Worm (Caenorhabditis elegans) whole organism, midembryonic: ENCODE measurements around the gene K01G12.22.

Experiments used
- T22C8.4 ChIP-seq: fragments of 200-800 bp; sonication (Bioruptor generic); IDR thresholded peaks from 2 replicates; pipeline ENCODE4 v1.3.6; 2022; ENCODE audit warnings: missing genetic modification characterization, missing compliant biosample characterization
- cog-1 ChIP-seq: sonication (generic microtip); optimal IDR thresholded peaks from 2 replicates; lab custom pipeline; 2016; ENCODE audit warnings: missing genetic modification characterization, missing compliant biosample characterization
- flt-1 ChIP-seq: fragments of 200-800 bp; sonication (Bioruptor generic); IDR thresholded peaks from 2 replicates; pipeline ENCODE4 v1.3.6; 2022; ENCODE audit warnings: missing genetic modification characterization, missing compliant biosample characterization
- klf-2 ChIP-seq: fragments of 200-800 bp; sonication (Bioruptor generic); conservative IDR thresholded peaks from 2 replicates; pipeline ENCODE4 v1.3.6; 2022; ENCODE audit warnings: missing genetic modification reagents, missing genetic modification characterization, missing compliant biosample characterization
- med-1 ChIP-seq: sonication (generic microtip); optimal IDR thresholded peaks from 2 replicates; lab custom pipeline; 2017; ENCODE audit warnings: missing genetic modification characterization, mild to moderate bottlenecking, missing compliant biosample characterization, antibody characterized with exemption, missing genetic modification reagents; ENCODE audit not compliant: insufficient read depth
- ref-1 ChIP-seq: fragments of 200-800 bp; sonication (Bioruptor generic); conservative IDR thresholded peaks from 2 replicates; pipeline ENCODE4 v1.3.6; 2022; ENCODE audit warnings: missing genetic modification reagents, missing genetic modification characterization, missing compliant biosample characterization
- tab-1 ChIP-seq: fragments of 200-800 bp; sonication (Bioruptor generic); IDR thresholded peaks from 2 replicates; pipeline ENCODE4 v1.3.6; 2022; ENCODE audit warnings: missing genetic modification characterization, missing compliant biosample characterization
- ztf-23 ChIP-seq: fragments of 200-800 bp; sonication (Bioruptor generic); IDR thresholded peaks from 2 replicates; pipeline ENCODE4 v1.3.6; 2022; ENCODE audit warnings: missing genetic modification reagents, missing genetic modification characterization, missing compliant biosample characterization
- ztf-29 ChIP-seq: fragments of 200-800 bp; sonication (Bioruptor generic); IDR thresholded peaks from 2 replicates; pipeline ENCODE4 v1.3.6; 2022; ENCODE audit warnings: missing genetic modification reagents, missing genetic modification characterization, missing compliant biosample characterization

K01G12.22 gene

DNA sequence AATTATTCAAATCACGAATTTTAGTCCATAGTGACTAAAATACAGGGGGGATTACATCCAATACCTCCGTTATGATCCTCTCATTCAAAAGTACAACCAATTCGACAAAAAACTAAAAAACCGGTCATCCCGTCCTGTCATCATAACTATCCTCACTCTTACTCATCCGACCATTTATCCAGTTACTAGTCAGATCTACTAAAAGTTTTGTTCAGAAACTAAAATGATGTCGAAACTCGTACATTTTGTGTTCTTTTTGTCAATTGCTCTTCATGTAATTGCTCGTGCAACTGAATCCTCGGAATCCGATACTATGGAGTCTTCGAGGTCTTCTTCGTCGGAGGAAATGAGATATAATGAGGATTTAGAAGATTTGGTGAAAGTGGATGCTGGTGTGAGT, 15.0 kb upstream of the K01G12.22 start, which contains the start of gene R05A10.2:
TSS of gene R05A10.2 (plus strand) at position 214 of the 400 bp plus-strand sequence.
- no peak for TF ChIP-seq ztf-29 (GFP tag; lab: Robert Waterston, UW)
- no peak for TF ChIP-seq flt-1
- TF ChIP-seq T22C8.4, result no peak
- TF ChIP-seq ref-1 (GFP tag; lab: Robert Waterston, UW), result no peak
- no peak for TF ChIP-seq ztf-23 (GFP tag; lab: Robert Waterston, UW)
- no peak for TF ChIP-seq tab-1 (GFP tag; lab: Robert Waterston, UW)
- no peak for TF ChIP-seq klf-2
- TF ChIP-seq med-1, result no peak
- TF ChIP-seq cog-1 (tag; lab: Kevin White, UChicago), result no peak

DNA sequence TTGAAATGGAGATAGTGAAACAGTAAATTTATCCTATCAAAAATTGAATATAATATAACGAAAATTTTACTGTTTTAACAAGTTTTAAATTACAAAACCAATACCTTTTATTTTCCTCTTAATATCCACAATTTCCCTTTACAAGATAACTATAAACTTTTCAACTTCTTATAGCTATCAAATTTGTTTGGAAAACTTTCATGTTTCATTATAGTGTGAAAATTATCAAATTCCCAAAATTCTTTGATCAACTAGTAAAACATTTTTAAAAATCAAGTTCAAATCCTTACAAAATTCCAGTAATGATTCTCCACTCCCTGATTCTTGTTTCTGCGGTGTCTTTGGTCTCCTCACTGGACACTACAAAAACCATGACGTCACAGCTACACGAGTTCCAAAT, 9.9 kb upstream of the K01G12.22 start, which contains the start of gene R05A10.1:
TSS of gene R05A10.1 (plus strand) at position 301 of the 400 bp plus-strand sequence.
- no peak for TF ChIP-seq flt-1
- no peak for TF ChIP-seq ztf-29 (GFP tag; lab: Robert Waterston, UW)
- no peak for TF ChIP-seq cog-1 (tag; lab: Kevin White, UChicago)
- TF ChIP-seq ztf-23 (GFP tag; lab: Robert Waterston, UW), result no peak
- no peak for TF ChIP-seq ref-1 (GFP tag; lab: Robert Waterston, UW)
- TF ChIP-seq med-1, result no peak
- TF ChIP-seq T22C8.4, result no peak
- TF ChIP-seq klf-2, result no peak
- TF ChIP-seq tab-1 (GFP tag; lab: Robert Waterston, UW), result no peak

- no peak for TF ChIP-seq tab-1 (GFP tag; lab: Robert Waterston, UW)
- no peak for TF ChIP-seq med-1
- no peak for TF ChIP-seq ztf-29 (GFP tag; lab: Robert Waterston, UW)
- no peak for TF ChIP-seq ref-1 (GFP tag; lab: Robert Waterston, UW)
- no peak for TF ChIP-seq flt-1
- TF ChIP-seq ztf-23 (GFP tag; lab: Robert Waterston, UW), result no peak
- TF ChIP-seq T22C8.4, result no peak
- TF ChIP-seq cog-1 (tag; lab: Kevin White, UChicago), result no peak
- TF ChIP-seq klf-2, result no peak
Observed at ce11 chrIV:14186264-14186663, 5.8 kb upstream of the K01G12.22 start.

- TF ChIP-seq T22C8.4, result no peak
- TF ChIP-seq flt-1, result no peak
- TF ChIP-seq tab-1 (GFP tag; lab: Robert Waterston, UW), result no peak
- no peak for TF ChIP-seq klf-2
- no peak for TF ChIP-seq med-1
- TF ChIP-seq ztf-23 (GFP tag; lab: Robert Waterston, UW), result no peak
- no peak for TF ChIP-seq ztf-29 (GFP tag; lab: Robert Waterston, UW)
- TF ChIP-seq ref-1 (GFP tag; lab: Robert Waterston, UW), result no peak
- TF ChIP-seq cog-1 (tag; lab: Kevin White, UChicago), result no peak
Observed at ce11 chrIV:14193196-14193595, 1.2 kb downstream of the K01G12.22 start, which contains the start of gene K01G12.3. Gene K01G12.3 (plus strand): TSS chrIV:14193496.

DNA sequence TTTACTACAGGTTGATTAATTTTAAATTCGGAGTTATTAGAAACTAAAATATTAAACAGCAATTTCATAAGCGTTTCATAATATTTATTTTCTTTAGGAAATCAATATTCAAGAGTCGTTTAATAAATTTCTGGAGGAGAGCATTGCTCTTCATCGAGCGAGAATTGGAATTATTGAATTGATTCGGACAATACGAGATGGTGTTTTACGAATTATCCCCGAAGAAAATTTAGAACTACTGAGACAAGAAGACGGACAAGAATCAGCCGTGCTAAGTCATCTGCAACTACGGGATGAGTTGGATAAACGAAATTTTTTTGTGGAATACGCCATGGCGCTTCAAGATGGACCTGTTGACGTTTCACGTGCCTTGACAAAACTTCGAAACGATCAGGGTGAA, 2.3 kb downstream of the K01G12.22 start:
- TF ChIP-seq klf-2, result no peak
- no peak for TF ChIP-seq ref-1 (GFP tag; lab: Robert Waterston, UW)
- no peak for TF ChIP-seq flt-1
- no peak for TF ChIP-seq cog-1 (tag; lab: Kevin White, UChicago)
- no peak for TF ChIP-seq med-1
- TF ChIP-seq ztf-23 (GFP tag; lab: Robert Waterston, UW), result no peak
- no peak for TF ChIP-seq ztf-29 (GFP tag; lab: Robert Waterston, UW)
- TF ChIP-seq T22C8.4, result no peak
- no peak for TF ChIP-seq tab-1 (GFP tag; lab: Robert Waterston, UW)

- TF ChIP-seq ztf-23 (GFP tag; lab: Robert Waterston, UW) (no peak), med-1 (no peak), tab-1 (GFP tag; lab: Robert Waterston, UW) (no peak), ztf-29 (GFP tag; lab: Robert Waterston, UW) (no peak), klf-2 (no peak), ref-1 (GFP tag; lab: Robert Waterston, UW) (no peak), T22C8.4 (no peak), cog-1 (tag; lab: Kevin White, UChicago) (no peak), flt-1 (no peak)
Observed at ce11 chrIV:14196176-14196575, 4.2 kb downstream of the K01G12.22 start, which contains the start of gene F02H6.2. Gene F02H6.2 (plus strand): TSS chrIV:14196476.

ce11 chrIV:14203162-14203561, 11.1 kb downstream of the K01G12.22 start, which contains the start of gene F02H6.3:
Gene F02H6.3 (plus strand): TSS chrIV:14203427.
- TF ChIP-seq ref-1 (GFP tag; lab: Robert Waterston, UW), result no peak
- no peak for TF ChIP-seq flt-1
- TF ChIP-seq med-1, result no peak
- TF ChIP-seq ztf-29 (GFP tag; lab: Robert Waterston, UW), result no peak
- no peak for TF ChIP-seq T22C8.4
- TF ChIP-seq ztf-23 (GFP tag; lab: Robert Waterston, UW), result no peak
- no peak for TF ChIP-seq cog-1 (tag; lab: Kevin White, UChicago)
- no peak for TF ChIP-seq tab-1 (GFP tag; lab: Robert Waterston, UW)
- TF ChIP-seq klf-2, result no peak

DNA sequence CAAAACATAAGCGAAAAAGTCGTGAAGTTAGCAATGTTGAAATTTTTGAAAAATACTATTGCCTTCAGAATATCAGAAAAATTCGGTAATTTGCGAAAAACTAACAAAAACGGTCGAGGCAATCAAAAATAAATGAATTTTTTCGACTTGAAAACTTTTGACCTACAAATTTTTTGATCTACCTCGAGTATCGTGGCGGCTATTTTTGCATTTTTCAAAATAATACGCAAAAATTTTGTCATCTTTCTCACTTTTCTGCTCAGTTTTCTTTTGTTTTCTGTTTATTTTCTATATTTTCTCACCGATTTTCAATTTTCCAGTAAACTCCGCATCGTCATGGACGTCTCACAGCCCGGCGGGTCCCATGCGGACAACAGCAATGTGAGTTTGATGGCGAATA, 23.8 kb downstream of the K01G12.22 start:
- TF ChIP-seq med-1 (no peak), flt-1 (no peak), klf-2 (no peak), cog-1 (tag; lab: Kevin White, UChicago) (no peak), ztf-23 (GFP tag; lab: Robert Waterston, UW) (no peak), tab-1 (GFP tag; lab: Robert Waterston, UW) (no peak), ztf-29 (GFP tag; lab: Robert Waterston, UW) (no peak), ref-1 (GFP tag; lab: Robert Waterston, UW) (no peak), T22C8.4 (no peak)

- TF ChIP-seq T22C8.4 (no peak), flt-1 (0 out of 2 replicates have a peak, but pooled peaks have one; percentile 14), klf-2 (no peak)
Observed at ce11 chrIV:14219714-14220113, 27.7 kb downstream of the K01G12.22 start, which contains the start of gene sqrd-1. Gene sqrd-1 (plus strand): TSS chrIV:14219871.

- TF ChIP-seq ref-1 (GFP tag; lab: Robert Waterston, UW) (0 out of 2 replicates have a peak, but pooled peaks have one; percentile 37), klf-2 (0 out of 2 replicates have a peak, but pooled peaks have one; percentile 46), ztf-23 (GFP tag; lab: Robert Waterston, UW) (peak; percentile 71), flt-1 (no peak)
Observed at ce11 chrIV:14224912-14225311, 32.9 kb downstream of the K01G12.22 start.
